Worm (Caenorhabditis elegans): ENCODE data around the gene C33B4.4.

DNA sequence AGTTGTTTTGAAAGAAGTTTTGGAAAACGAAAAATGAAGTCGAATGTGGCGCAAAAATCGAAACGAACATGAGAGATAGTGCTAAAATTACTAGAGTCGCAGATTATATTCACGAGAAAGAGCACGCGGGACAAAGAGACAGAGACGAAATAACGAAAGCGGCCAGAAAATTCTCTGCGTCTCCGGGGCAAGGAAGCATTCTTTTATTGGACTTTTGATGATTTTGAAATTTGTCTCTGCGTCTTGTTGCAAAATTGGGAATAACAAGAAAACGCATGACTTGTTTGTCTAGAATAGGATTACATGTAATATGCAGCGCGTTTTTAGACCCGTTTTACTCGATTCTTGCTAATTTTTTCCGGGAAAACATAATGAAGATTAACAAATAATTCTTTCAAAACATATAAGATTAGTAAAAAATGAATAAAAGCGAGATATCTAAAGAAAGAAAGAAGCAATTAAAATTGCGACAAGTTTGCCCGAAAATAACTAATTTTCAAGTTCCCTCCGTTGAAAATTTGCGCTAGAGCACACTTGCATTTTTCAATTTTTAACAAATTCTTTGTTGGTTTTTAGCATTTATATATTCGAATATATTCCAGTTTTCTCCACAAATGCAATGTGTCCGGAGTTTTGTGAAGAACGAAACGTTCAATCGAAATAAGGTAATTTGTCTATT is 35.2 kb downstream of the C33B4.4 start, which contains the start of the genes B0491.6 and pigm-1:
- TF ChIP-seq him-1 (tag; optimal IDR thresholded peaks at IDR 0.05) (peak; percentile 27), W03F9.2 (tag; optimal IDR thresholded peaks at IDR 0.05) (peak; percentile 20)
